Fruit fly (Drosophila melanogaster): ENCODE measurements around the gene OS9.

dm6 chr2L:19952221-19952620 lies 14.1 kb downstream of the OS9 start:
- no peak for TF ChIP-seq pan (optimal IDR thresholded peaks at IDR 0.05)
- no peak for TF ChIP-seq Dll (optimal IDR thresholded peaks at IDR 0.05)
- TF ChIP-seq usp (GFP tag; optimal IDR thresholded peaks at IDR 0.05) = no peak
